Worm (Caenorhabditis elegans) whole organism, mixed stage, embryonic: Measurements from ENCODE around the gene dgn-1.

ENCODE experiments used
- bed-3 ChIP-seq: fragments of 200-800 bp; sonication (Bioruptor generic); optimal IDR thresholded peaks from 3 replicates; lab custom pipeline; 2018; ENCODE audit warnings: mild to moderate bottlenecking, missing genetic modification characterization, moderate library complexity, missing compliant biosample characterization
- ceh-83 ChIP-seq: fragments of 200-800 bp; sonication (Bioruptor generic); optimal IDR thresholded peaks from 2 replicates; lab custom pipeline; 2018; ENCODE audit warnings: mild to moderate bottlenecking, missing genetic modification characterization, missing compliant biosample characterization
- ces-1 ChIP-seq: fragments of 150-350 bp; optimal IDR thresholded peaks from 2 replicates; lab custom pipeline; 2014; ENCODE audit warnings: missing biosample characterization, missing genetic modification reagents, missing genetic modification characterization
- ham-2 ChIP-seq: fragments of 200-800 bp; sonication (Bioruptor generic); optimal IDR thresholded peaks from 2 replicates; lab custom pipeline; 2018; ENCODE audit warnings: mild to moderate bottlenecking, missing genetic modification characterization, missing compliant biosample characterization
- lin-13 ChIP-seq: fragments of 150-350 bp; optimal IDR thresholded peaks from 2 replicates; lab custom pipeline; 2014; ENCODE audit warnings: missing biosample characterization, missing genetic modification characterization
- lsy-2 ChIP-seq: fragments of 150-350 bp; optimal IDR thresholded peaks from 2 replicates; lab custom pipeline; 2014; ENCODE audit warnings: missing biosample characterization, missing genetic modification characterization
- nhr-12 ChIP-seq: fragments of 150-350 bp; optimal IDR thresholded peaks from 2 replicates; lab custom pipeline; 2014; ENCODE audit warnings: missing biosample characterization, missing genetic modification characterization
- nhr-28 ChIP-seq: fragments of 150-350 bp; optimal IDR thresholded peaks from 2 replicates; lab custom pipeline; 2014; ENCODE audit warnings: missing biosample characterization, missing genetic modification characterization
- ztf-11 ChIP-seq: fragments of 150-350 bp; optimal IDR thresholded peaks from 2 replicates; lab custom pipeline; 2014; ENCODE audit warnings: missing biosample characterization, missing genetic modification characterization

ce11 chrX:10970629-10971028 lies 41.8 kb upstream of the dgn-1 start, which contains the start of gene K09C8.8:
- no peak for TF ChIP-seq ztf-11 (tag; lab: Kevin White, UChicago)
- no peak for TF ChIP-seq nhr-12 (tag; lab: Kevin White, UChicago)
- TF ChIP-seq ces-1 (GFP tag; lab: Kevin White, UChicago), result no peak
- no peak for TF ChIP-seq ceh-83 (GFP tag; lab: Kevin White, UChicago)
- TF ChIP-seq lin-13, result no peak
- TF ChIP-seq bed-3 (GFP tag; lab: Kevin White, UChicago), result no peak
- TF ChIP-seq ham-2 (GFP tag; lab: Kevin White, UChicago), result no peak
- no peak for TF ChIP-seq lsy-2
- TF ChIP-seq nhr-28 (tag; lab: Kevin White, UChicago), result no peak
